Worm (Caenorhabditis elegans): ENCODE results near the gene pfn-2.

DNA sequence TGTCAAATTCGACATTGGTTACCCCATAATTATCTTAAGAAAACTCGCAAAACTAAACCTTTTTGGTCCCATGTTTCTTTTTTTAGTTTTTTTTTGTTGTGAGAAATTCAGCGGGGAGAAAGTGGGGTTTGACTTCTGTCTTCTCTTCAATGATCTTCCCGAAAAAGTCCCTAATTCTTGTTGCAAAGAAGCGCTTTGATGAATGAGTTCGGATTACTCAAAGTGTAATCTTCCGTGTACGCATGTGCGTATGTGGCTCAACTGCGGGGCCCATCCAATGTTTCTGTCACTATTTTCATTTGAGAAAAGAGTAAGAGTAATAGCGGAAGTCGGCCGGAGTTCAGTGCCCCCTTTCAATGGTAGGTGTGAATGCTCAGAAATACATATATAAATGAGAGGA lies 42.7 kb downstream of the pfn-2 start:
- no peak for TF ChIP-seq unc-62 (GFP tag; optimal IDR thresholded peaks at IDR 0.05)
- TF ChIP-seq egl-27 (tag; optimal IDR thresholded peaks at IDR 0.05): no peak
